Fruit fly (Drosophila melanogaster): ENCODE measurements around the gene Cpsf5.
A peak's percentile ranks its signal among the peaks of the same experiment; 100 is the strongest.

Cpsf5 gene

dm6 chr3L:9410754-9411423 is at the start of gene Cpsf5, which contains the start of gene CG4022:
Cpsf5 (plus strand) TSS chr3L:9411038.
CG4022 (minus strand) TSS chr3L:9410832.
- TF ChIP-seq CG17801 (GFP tag; optimal IDR thresholded peaks at IDR 0.05; ENCODE audit: partially characterized antibody), result peak; percentile 81

dm6 chr3L:9361894-9362293 is 48.9 kb upstream of the Cpsf5 start, which contains the start of gene CG34456:
CG34456 (plus strand) TSS chr3L:9362108.
- TF ChIP-seq CG17801 (GFP tag; optimal IDR thresholded peaks at IDR 0.05; ENCODE audit: partially characterized antibody), result peak; percentile 62

dm6 chr3L:9364131-9364530 is 46.7 kb upstream of the Cpsf5 start, which contains the start of gene mRRF1:
mRRF1 (plus strand) TSS chr3L:9364350.
- TF ChIP-seq CG17801 (GFP tag; optimal IDR thresholded peaks at IDR 0.05; ENCODE audit: partially characterized antibody), result no peak

dm6 chr3L:9366850-9367430 is 43.9 kb upstream of the Cpsf5 start, which contains the start of the genes Klp67A and CG4452:
Klp67A (minus strand) TSS chr3L:9367046.
CG4452 (plus strand) TSS chr3L:9367377.
- no peak for TF ChIP-seq CG17801 (GFP tag; optimal IDR thresholded peaks at IDR 0.05; ENCODE audit: partially characterized antibody)

dm6 chr3L:9367431-9367867 is 43.4 kb upstream of the Cpsf5 start:
- peak; percentile 78 for TF ChIP-seq CG17801 (GFP tag; optimal IDR thresholded peaks at IDR 0.05; ENCODE audit: partially characterized antibody)

- TF ChIP-seq CG17801 (GFP tag; optimal IDR thresholded peaks at IDR 0.05; ENCODE audit: partially characterized antibody), result no peak
Observed at dm6 chr3L:9368665-9369064, 42.2 kb upstream of the Cpsf5 start.

- TF ChIP-seq CG17801 (GFP tag; optimal IDR thresholded peaks at IDR 0.05; ENCODE audit: partially characterized antibody), result peak; percentile 64
Observed at dm6 chr3L:9370907-9371365, 39.9 kb upstream of the Cpsf5 start, which contains the start of gene Fdx1. Fdx1 (minus strand) TSS chr3L:9371238.

dm6 chr3L:9372278-9372975 is 38.4 kb upstream of the Cpsf5 start, which contains the start of the genes Hsp67Bc, CG4456 and Hsp22:
Hsp67Bc (minus strand) TSS chr3L:9372497.
CG4456 (plus strand) TSS chr3L:9372722.
Hsp22 (plus strand) TSS chr3L:9372931.
- TF ChIP-seq CG17801 (GFP tag; optimal IDR thresholded peaks at IDR 0.05; ENCODE audit: partially characterized antibody), result no peak

- TF ChIP-seq CG17801 (GFP tag; optimal IDR thresholded peaks at IDR 0.05; ENCODE audit: partially characterized antibody), result no peak
Observed at dm6 chr3L:9373374-9374004, 37.3 kb upstream of the Cpsf5 start.

- TF ChIP-seq CG17801 (GFP tag; optimal IDR thresholded peaks at IDR 0.05; ENCODE audit: partially characterized antibody), result no peak
Observed at dm6 chr3L:9375130-9375529, 35.7 kb upstream of the Cpsf5 start, which contains the start of gene CG4461. CG4461 (plus strand) TSS chr3L:9375430.

- TF ChIP-seq CG17801 (GFP tag; optimal IDR thresholded peaks at IDR 0.05; ENCODE audit: partially characterized antibody), result no peak
Observed at dm6 chr3L:9376573-9376972, 34.3 kb upstream of the Cpsf5 start.

dm6 chr3L:9377198-9378035 is 33.4 kb upstream of the Cpsf5 start, which contains the start of gene Hsp26:
Hsp26 (minus strand) TSS chr3L:9377427.
- TF ChIP-seq CG17801 (GFP tag; optimal IDR thresholded peaks at IDR 0.05; ENCODE audit: partially characterized antibody), result peak; percentile 90

dm6 chr3L:9379484-9380343 is 31.1 kb upstream of the Cpsf5 start, which contains the start of gene Hsp67Ba:
Hsp67Ba (minus strand) TSS chr3L:9379534.
- no peak for TF ChIP-seq CG17801 (GFP tag; optimal IDR thresholded peaks at IDR 0.05; ENCODE audit: partially characterized antibody)
